Worm (Caenorhabditis elegans) whole organism, L4/young adult: ENCODE data around the gene fbxa-18.

ENCODE experiments used
- dao-5 ChIP-seq: sonication (generic microtip); optimal IDR thresholded peaks from 2 replicates; lab custom pipeline; 2016; ENCODE audit warnings: missing genotype, missing genetic modification characterization, moderate library complexity, missing compliant biosample characterization
- him-1 ChIP-seq: sonication (generic microtip); optimal IDR thresholded peaks from 2 replicates; lab custom pipeline; 2016; ENCODE audit warnings: missing genotype, missing genetic modification reagents, missing genetic modification characterization, missing compliant biosample characterization

DNA sequence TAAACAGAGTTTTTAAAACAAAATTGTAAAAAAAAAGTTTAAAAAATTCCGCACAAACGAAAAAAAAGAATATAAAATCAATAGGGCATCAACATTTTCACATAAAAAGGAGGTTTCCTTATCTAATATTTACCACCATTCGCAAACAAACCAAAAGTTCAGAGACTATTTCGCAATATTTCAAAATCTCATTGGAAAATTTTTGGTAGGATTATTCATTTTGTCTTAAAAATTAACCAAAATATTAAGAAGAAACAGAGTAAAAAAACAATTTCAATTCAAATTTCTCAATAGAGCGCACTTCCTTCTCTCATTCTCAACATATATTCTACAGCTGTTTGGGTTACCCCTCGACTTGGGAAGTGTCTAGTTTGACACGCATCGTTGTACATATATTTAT, 17.6 kb downstream of the fbxa-18 start:
- TF ChIP-seq dao-5 (tag; lab: Kevin White, UChicago), result no peak
- TF ChIP-seq him-1 (tag; lab: Kevin White, UChicago), result no peak
